Worm (Caenorhabditis elegans) whole organism, late embryonic: Measurements from ENCODE around the gene C47G2.3.

ENCODE experiments used
- F13H6.1 ChIP-seq: sonication (generic microtip); optimal IDR thresholded peaks from 2 replicates; lab custom pipeline; 2016; ENCODE audit warnings: missing genetic modification characterization, missing compliant biosample characterization
- K02D7.2 ChIP-seq: sonication (generic microtip); optimal IDR thresholded peaks from 2 replicates; lab custom pipeline; 2017; ENCODE audit warnings: mild to moderate bottlenecking, missing genetic modification characterization, missing compliant biosample characterization
- K09A11.1 ChIP-seq: sonication (generic microtip); optimal IDR thresholded peaks from 2 replicates; lab custom pipeline; 2017; ENCODE audit warnings: antibody characterized with exemption, mild to moderate bottlenecking, missing genetic modification characterization, missing compliant biosample characterization; ENCODE audit not compliant: insufficient read depth
- T23F11.4 ChIP-seq: fragments of 200-800 bp; sonication (Bioruptor generic); optimal IDR thresholded peaks from 2 replicates; lab custom pipeline; 2018; ENCODE audit warnings: mild to moderate bottlenecking, missing genetic modification characterization, missing compliant biosample characterization
- ahr-1 ChIP-seq: sonication (generic microtip); optimal IDR thresholded peaks from 2 replicates; lab custom pipeline; 2016; ENCODE audit warnings: missing genetic modification characterization, missing compliant biosample characterization
- ceh-14 ChIP-seq: sonication (generic microtip); optimal IDR thresholded peaks from 2 replicates; lab custom pipeline; 2016; ENCODE audit warnings: missing genotype, missing genetic modification characterization, missing compliant biosample characterization
- ceh-18 ChIP-seq: sonication (generic microtip); optimal IDR thresholded peaks from 2 replicates; lab custom pipeline; 2016; ENCODE audit warnings: missing genetic modification characterization, missing compliant biosample characterization
- ceh-2 ChIP-seq: sonication (generic microtip); optimal IDR thresholded peaks from 2 replicates; lab custom pipeline; 2016; ENCODE audit warnings: missing genotype, missing genetic modification characterization, missing compliant biosample characterization
- ceh-22 ChIP-seq: sonication (generic microtip); optimal IDR thresholded peaks from 2 replicates; lab custom pipeline; 2017; ENCODE audit warnings: missing biosample characterization, missing genetic modification characterization
- ceh-24 ChIP-seq: sonication (generic microtip); optimal IDR thresholded peaks from 2 replicates; lab custom pipeline; 2016; ENCODE audit warnings: mild to moderate bottlenecking, missing genetic modification characterization, missing compliant biosample characterization
- ceh-30 ChIP-seq: fragments of 150-350 bp; optimal IDR thresholded peaks from 2 replicates; lab custom pipeline; 2014; ENCODE audit warnings: missing biosample characterization, missing genetic modification characterization
- ceh-31 ChIP-seq: sonication (generic microtip); optimal IDR thresholded peaks from 2 replicates; lab custom pipeline; 2016; ENCODE audit warnings: missing genetic modification characterization, missing compliant biosample characterization
- ceh-34 ChIP-seq: sonication (generic microtip); optimal IDR thresholded peaks from 2 replicates; lab custom pipeline; 2016; ENCODE audit warnings: mild to moderate bottlenecking, missing genetic modification characterization, missing compliant biosample characterization
- ceh-48 ChIP-seq: sonication (generic microtip); optimal IDR thresholded peaks from 2 replicates; lab custom pipeline; 2016; ENCODE audit warnings: missing genetic modification characterization, inconsistent platforms, missing compliant biosample characterization
- ceh-6 ChIP-seq: fragments of 200-800 bp; sonication (Bioruptor generic); optimal IDR thresholded peaks from 2 replicates; lab custom pipeline; 2018; ENCODE audit warnings: mild to moderate bottlenecking, missing genetic modification characterization, missing compliant biosample characterization
- ceh-9 ChIP-seq: sonication (generic microtip); optimal IDR thresholded peaks from 2 replicates; lab custom pipeline; 2016; ENCODE audit warnings: mild to moderate bottlenecking, missing genetic modification characterization, inconsistent platforms, missing compliant biosample characterization
- dmd-4 ChIP-seq: sonication (generic microtip); optimal IDR thresholded peaks from 2 replicates; lab custom pipeline; 2016; ENCODE audit warnings: borderline replicate concordance, missing genetic modification characterization, missing compliant biosample characterization
- dve-1 ChIP-seq: sonication (generic microtip); optimal IDR thresholded peaks from 2 replicates; lab custom pipeline; 2017; ENCODE audit warnings: antibody characterized with exemption, mild to moderate bottlenecking, missing genetic modification characterization, missing compliant biosample characterization
- ets-4 ChIP-seq: sonication (generic microtip); optimal IDR thresholded peaks from 2 replicates; lab custom pipeline; 2016; ENCODE audit warnings: missing genetic modification characterization, missing compliant biosample characterization
- eyg-1 ChIP-seq: sonication (generic microtip); optimal IDR thresholded peaks from 2 replicates; lab custom pipeline; 2016; ENCODE audit warnings: missing genotype, missing genetic modification characterization, missing compliant biosample characterization
- fax-1 ChIP-seq: sonication (generic microtip); optimal IDR thresholded peaks from 2 replicates; lab custom pipeline; 2016; ENCODE audit warnings: missing genotype, missing genetic modification characterization, missing compliant biosample characterization
- fkh-6 ChIP-seq: sonication (generic microtip); optimal IDR thresholded peaks from 2 replicates; lab custom pipeline; 2016; ENCODE audit warnings: missing genetic modification characterization, missing compliant biosample characterization
- hlh-30 ChIP-seq: sonication (generic microtip); optimal IDR thresholded peaks from 2 replicates; lab custom pipeline; 2017; ENCODE audit warnings: antibody characterized with exemption, missing genetic modification characterization, missing compliant biosample characterization; ENCODE audit not compliant: insufficient read depth
- hlh-6 ChIP-seq: sonication (generic microtip); optimal IDR thresholded peaks from 2 replicates; lab custom pipeline; 2016; ENCODE audit warnings: missing genotype, missing genetic modification characterization, missing compliant biosample characterization
- hlh-8 ChIP-seq: sonication (generic microtip); optimal IDR thresholded peaks from 2 replicates; lab custom pipeline; 2016; ENCODE audit warnings: missing genotype, missing genetic modification characterization, missing compliant biosample characterization
- madf-2 ChIP-seq: sonication (generic microtip); optimal IDR thresholded peaks from 2 replicates; lab custom pipeline; 2017; ENCODE audit warnings: missing genetic modification characterization, missing compliant biosample characterization
- mec-3 ChIP-seq: sonication (generic microtip); optimal IDR thresholded peaks from 2 replicates; lab custom pipeline; 2016; ENCODE audit warnings: borderline replicate concordance, missing genetic modification characterization, missing compliant biosample characterization
- nhr-232 ChIP-seq: sonication (generic microtip); optimal IDR thresholded peaks from 2 replicates; lab custom pipeline; 2016; ENCODE audit warnings: missing genetic modification characterization, missing compliant biosample characterization
- pag-3 ChIP-seq: sonication (generic microtip); optimal IDR thresholded peaks from 2 replicates; lab custom pipeline; 2016; ENCODE audit warnings: missing compliant biosample characterization, missing genetic modification characterization, borderline replicate concordance
- pat-9 ChIP-seq: fragments of 200-800 bp; sonication (Bioruptor generic); optimal IDR thresholded peaks from 2 replicates; lab custom pipeline; 2018; ENCODE audit warnings: mild to moderate bottlenecking, missing genetic modification characterization, moderate library complexity, missing compliant biosample characterization
- pax-1 ChIP-seq: fragments of 150-350 bp; optimal IDR thresholded peaks from 2 replicates; lab custom pipeline; 2014; ENCODE audit warnings: missing biosample characterization, missing genetic modification characterization
- pha-2 ChIP-seq: sonication (generic microtip); optimal IDR thresholded peaks from 2 replicates; lab custom pipeline; 2017; ENCODE audit warnings: mild to moderate bottlenecking, missing genetic modification characterization, missing compliant biosample characterization
- pha-4 ChIP-seq: fragments of 150-350 bp; optimal IDR thresholded peaks from 2 replicates; lab custom pipeline; 2018; ENCODE audit warnings: missing biosample characterization, missing genetic modification reagents, missing genetic modification characterization
- pros-1 ChIP-seq: fragments of 150-350 bp; optimal IDR thresholded peaks from 2 replicates; lab custom pipeline; 2014; ENCODE audit warnings: missing biosample characterization, missing genetic modification reagents, missing genetic modification characterization
- rnt-1 ChIP-seq: sonication (generic microtip); optimal IDR thresholded peaks from 2 replicates; lab custom pipeline; 2016; ENCODE audit warnings: missing genetic modification characterization, missing compliant biosample characterization
- sdc-2 ChIP-seq: sonication (generic microtip); optimal IDR thresholded peaks from 2 replicates; lab custom pipeline; 2016; ENCODE audit warnings: missing genotype, missing genetic modification characterization, missing compliant biosample characterization
- sox-4 ChIP-seq: sonication (generic microtip); optimal IDR thresholded peaks from 2 replicates; lab custom pipeline; 2017; ENCODE audit warnings: mild to moderate bottlenecking, missing genetic modification characterization, inconsistent platforms, missing compliant biosample characterization
- tbx-2 ChIP-seq: sonication (generic microtip); optimal IDR thresholded peaks from 2 replicates; lab custom pipeline; 2016; ENCODE audit warnings: missing genetic modification characterization, missing compliant biosample characterization
- tbx-7 ChIP-seq: sonication (generic microtip); optimal IDR thresholded peaks from 2 replicates; lab custom pipeline; 2016; ENCODE audit warnings: missing genotype, missing genetic modification characterization, missing compliant biosample characterization
- ttx-3 ChIP-seq: sonication (generic microtip); optimal IDR thresholded peaks from 2 replicates; lab custom pipeline; 2016; ENCODE audit warnings: missing genetic modification reagents, missing genetic modification characterization, missing compliant biosample characterization
- unc-3 ChIP-seq, 2 experiments: fragments of 200-800 bp in 1 of 2; sonication (Bioruptor generic) in 1 of 2; sonication (generic microtip) in 1 of 2; conservative IDR thresholded peaks in 1 of 2; optimal IDR thresholded peaks in 1 of 2; 2 replicates each; pipeline versions ENCODE4 v1.3.6 to Lab custom; 2016 to 2022; ENCODE audit warnings: missing compliant biosample characterization in 2 of 2, missing genetic modification characterization in 2 of 2, missing genetic modification reagents in 1 of 2
- unc-42 ChIP-seq: sonication (generic microtip); optimal IDR thresholded peaks from 2 replicates; lab custom pipeline; 2016; ENCODE audit warnings: missing genotype, missing genetic modification characterization, missing compliant biosample characterization
- unc-55 ChIP-seq: sonication (generic microtip); optimal IDR thresholded peaks from 2 replicates; lab custom pipeline; 2017; ENCODE audit warnings: missing biosample characterization, missing genetic modification reagents, missing genetic modification characterization
- unc-86 ChIP-seq: sonication (generic microtip); optimal IDR thresholded peaks from 2 replicates; lab custom pipeline; 2016; ENCODE audit warnings: missing genetic modification characterization, missing compliant biosample characterization
- ztf-16 ChIP-seq: sonication (generic microtip); optimal IDR thresholded peaks from 2 replicates; lab custom pipeline; 2017; ENCODE audit warnings: missing genetic modification characterization, missing compliant biosample characterization

C47G2.3 gene

ce11 chrII:11241497-11241896 is 48.5 kb downstream of the C47G2.3 start:
- TF ChIP-seq sdc-2 (tag; lab: Kevin White, UChicago): no peak
- TF ChIP-seq pha-4 (tag; lab: Kevin White, UChicago): no peak
- TF ChIP-seq tbx-7: no peak
- no peak for TF ChIP-seq unc-42
- TF ChIP-seq rnt-1: no peak
- TF ChIP-seq fax-1 (tag; lab: Kevin White, UChicago): no peak
- no peak for TF ChIP-seq unc-86 (tag; lab: Kevin White, UChicago)
- TF ChIP-seq ceh-18 (tag; lab: Kevin White, UChicago): no peak
- TF ChIP-seq ceh-48 (tag; lab: Kevin White, UChicago): no peak
- no peak for TF ChIP-seq unc-55 (GFP tag; lab: Kevin White, UChicago)
- TF ChIP-seq T23F11.4 (GFP tag; lab: Kevin White, UChicago): no peak
- TF ChIP-seq hlh-6: no peak

- TF ChIP-seq eyg-1 (no peak), ceh-30 (no peak), ets-4 (tag; lab: Kevin White, UChicago) (no peak), F13H6.1 (tag; lab: Kevin White, UChicago) (no peak), ceh-2 (tag; lab: Kevin White, UChicago) (no peak), hlh-30 (tag; lab: Kevin White, UChicago) (no peak), rnt-1 (no peak), ceh-14 (no peak), K02D7.2 (tag; lab: Kevin White, UChicago) (no peak)
Observed at ce11 chrII:11240963-11241362, 49.0 kb downstream of the C47G2.3 start.

ce11 chrII:11240214-11240613 is 49.7 kb downstream of the C47G2.3 start:
- no peak for TF ChIP-seq ceh-2 (tag; lab: Kevin White, UChicago)
- no peak for TF ChIP-seq pax-1 (tag; lab: Kevin White, UChicago)
- TF ChIP-seq pag-3: no peak
- no peak for TF ChIP-seq ceh-31 (tag; lab: Kevin White, UChicago)
- no peak for TF ChIP-seq fkh-6 (tag; lab: Kevin White, UChicago)
- no peak for TF ChIP-seq rnt-1
- no peak for TF ChIP-seq sox-4 (tag; lab: Kevin White, UChicago)
- no peak for TF ChIP-seq pat-9 (tag; lab: Kevin White, UChicago)
- no peak for TF ChIP-seq ttx-3 (tag; lab: Kevin White, UChicago)
- no peak for TF ChIP-seq pha-2 (tag; lab: Kevin White, UChicago)
- TF ChIP-seq, all 69 proteins: peak for 0

ce11 chrII:11238869-11239647 is 50.9 kb downstream of the C47G2.3 start, which contains the start of the genes rpn-9 and T06D8.9:
Gene rpn-9 (minus strand): TSS chrII:11238919.
Gene T06D8.9 (plus strand): TSS chrII:11239597.
- TF ChIP-seq dmd-4 (no peak), hlh-6 (no peak), ceh-34 (tag; lab: Kevin White, UChicago) (peak; percentile 26), unc-55 (GFP tag; lab: Kevin White, UChicago) (peak; percentile 56), ceh-24 (no peak), unc-3 (GFP tag; conservative IDR thresholded peaks at IDR 0.05; lab: Robert Waterston, UW) (no peak), unc-3 (tag; optimal IDR thresholded peaks at IDR 0.05; lab: Kevin White, UChicago) (no peak), ceh-2 (tag; lab: Kevin White, UChicago) (peak; percentile 43), K09A11.1 (tag; lab: Kevin White, UChicago) (no peak), ets-4 (tag; lab: Kevin White, UChicago) (no peak), unc-86 (tag; lab: Kevin White, UChicago) (no peak), pag-3 (no peak), pros-1 (tag; lab: Kevin White, UChicago) (no peak), mec-3 (no peak), ceh-48 (tag; lab: Kevin White, UChicago) (no peak), madf-2 (tag; lab: Kevin White, UChicago) (no peak), hlh-8 (tag; lab: Kevin White, UChicago) (peak; percentile 23), fax-1 (tag; lab: Kevin White, UChicago) (no peak), ceh-9 (no peak), pha-2 (tag; lab: Kevin White, UChicago) (no peak), ceh-22 (no peak), ztf-16 (tag; lab: Kevin White, UChicago) (no peak), nhr-232 (tag; lab: Kevin White, UChicago) (no peak), ceh-6 (no peak), dve-1 (tag; lab: Kevin White, UChicago) (no peak), pax-1 (tag; lab: Kevin White, UChicago) (no peak), ahr-1 (tag; lab: Kevin White, UChicago) (no peak), tbx-2 (tag; lab: Kevin White, UChicago) (peak; percentile 46)
